Worm (Caenorhabditis elegans) whole organism, L4 larva: ENCODE results near the gene F58B4.6.

Experiments used
- ceh-32 ChIP-seq: sonication (generic microtip); optimal IDR thresholded peaks from 2 replicates; lab custom pipeline; 2016; ENCODE audit warnings: mild to moderate bottlenecking, missing genetic modification characterization, missing compliant biosample characterization; ENCODE audit not compliant: poor library complexity
- ceh-62 ChIP-seq: sonication (generic microtip); optimal IDR thresholded peaks from 2 replicates; lab custom pipeline; 2017; ENCODE audit warnings: missing biosample characterization, missing genetic modification characterization
- daf-16 ChIP-seq, 3 experiments: sonication (generic microtip); optimal IDR thresholded peaks; 2 replicates each; lab custom pipeline; 2016 to 2017; ENCODE audit warnings: missing genetic modification characterization in 3 of 3, missing genetic modification reagents in 3 of 3, mild to moderate bottlenecking in 2 of 3, missing compliant biosample characterization in 2 of 3, missing biosample characterization in 1 of 3, moderate library complexity in 1 of 3
- lin-29 ChIP-seq: fragments of 200-800 bp; sonication (Bioruptor generic); IDR thresholded peaks from 2 replicates; pipeline ENCODE4 v1.3.6; 2022; ENCODE audit warnings: missing genetic modification reagents, missing genetic modification characterization, missing compliant biosample characterization
- mdl-1 ChIP-seq, 2 experiments: fragments of 150-350 bp in 1 of 2; sonication (generic microtip) in 1 of 2; optimal IDR thresholded peaks; 2 replicates each; lab custom pipeline; 2014 to 2017; ENCODE audit warnings: missing biosample characterization in 2 of 2, missing genetic modification characterization in 2 of 2
- unc-39 ChIP-seq: sonication (generic microtip); optimal IDR thresholded peaks from 2 replicates; lab custom pipeline; 2017; ENCODE audit warnings: missing biosample characterization, missing genetic modification characterization

- TF ChIP-seq daf-16 (GFP tag; optimal IDR thresholded peaks at IDR 0.05; lab: Kevin White, UChicago), result no peak
- peak; percentile 15 for TF ChIP-seq daf-16 (tag; optimal IDR thresholded peaks at IDR 0.05; lab: Kevin White, UChicago)
- no peak for TF ChIP-seq lin-29 (GFP tag; lab: Robert Waterston, UW)
- no peak for TF ChIP-seq unc-39 (tag; lab: Kevin White, UChicago)
- no peak for TF ChIP-seq mdl-1 (tag; optimal IDR thresholded peaks at IDR 0.05; lab: Kevin White, UChicago)
- TF ChIP-seq ceh-32, result no peak
- TF ChIP-seq ceh-62 (tag; lab: Kevin White, UChicago), result no peak
These were observed 36.7 kb upstream of the F58B4.6 start for ce11 chrV:10888153-10888552.
